Worm (Caenorhabditis elegans) whole organism, L4 larva: ENCODE results near the gene rpl-29.

Experiments used
- R02D3.7 ChIP-seq: fragments of 150-350 bp; sonication (generic microtip); optimal IDR thresholded peaks from 3 replicates; lab custom pipeline; 2014; ENCODE audit warnings: missing biosample characterization, missing genetic modification characterization
- T20F7.1 ChIP-seq: fragments of 200-800 bp; sonication (Bioruptor generic); optimal IDR thresholded peaks from 2 replicates; lab custom pipeline; 2018; ENCODE audit warnings: mild to moderate bottlenecking, missing genetic modification characterization, missing compliant biosample characterization
- Y105C5A.15 ChIP-seq: fragments of 200-800 bp; sonication (Bioruptor generic); IDR thresholded peaks from 2 replicates; pipeline ENCODE4 v1.3.6; 2022; ENCODE audit warnings: missing genetic modification characterization, missing compliant biosample characterization
- Y48G9A.11 ChIP-seq: fragments of 200-800 bp; sonication (Bioruptor generic); IDR thresholded peaks from 2 replicates; pipeline ENCODE4 v1.3.6; 2022; ENCODE audit warnings: missing genetic modification reagents, missing genetic modification characterization, missing compliant biosample characterization
- Y75B8A.6 ChIP-seq: fragments of 200-800 bp; sonication (Bioruptor generic); IDR thresholded peaks from 2 replicates; pipeline ENCODE4 v1.3.6; 2022; ENCODE audit warnings: missing genetic modification reagents, missing genetic modification characterization, missing compliant biosample characterization
- aha-1 ChIP-seq: fragments of 150-350 bp; peaks from one replicate; lab custom pipeline; 2014; ENCODE audit warnings: missing biosample characterization, missing genetic modification characterization
- ama-1 ChIP-seq: fragments of 150-350 bp; optimal IDR thresholded peaks from 2 replicates; lab custom pipeline; 2014; ENCODE audit warnings: inconsistent platforms, mixed read lengths
- attf-4 ChIP-seq: sonication (generic microtip); optimal IDR thresholded peaks from 3 replicates; lab custom pipeline; 2017; ENCODE audit warnings: missing biosample characterization, missing genetic modification characterization
- ctbp-1 ChIP-seq: fragments of 200-800 bp; sonication (Bioruptor generic); IDR thresholded peaks from 2 replicates; pipeline ENCODE4 v1.3.6; 2022; ENCODE audit warnings: missing genetic modification reagents, missing genetic modification characterization, missing compliant biosample characterization
- daf-16 ChIP-seq, 3 experiments: sonication (generic microtip); optimal IDR thresholded peaks; 2 replicates each; lab custom pipeline; 2016 to 2017; ENCODE audit warnings: missing genetic modification characterization in 3 of 3, missing genetic modification reagents in 3 of 3, mild to moderate bottlenecking in 2 of 3, missing compliant biosample characterization in 2 of 3, missing biosample characterization in 1 of 3, moderate library complexity in 1 of 3
- daf-8 ChIP-seq: fragments of 200-800 bp; sonication (Bioruptor generic); IDR thresholded peaks from 2 replicates; pipeline ENCODE4 v1.3.6; 2022; ENCODE audit warnings: missing genetic modification characterization, missing compliant biosample characterization
- dmd-6 ChIP-seq: fragments of 200-800 bp; sonication (Bioruptor generic); IDR thresholded peaks from 2 replicates; pipeline ENCODE4 v1.3.6; 2022; ENCODE audit warnings: missing genetic modification reagents, missing genetic modification characterization, missing compliant biosample characterization
- dmd-8 ChIP-seq: fragments of 200-800 bp; sonication (Bioruptor generic); IDR thresholded peaks from 2 replicates; pipeline ENCODE4 v1.3.6; 2022; ENCODE audit warnings: missing genetic modification characterization, missing compliant biosample characterization
- dpl-1 ChIP-seq: fragments of 150-350 bp; optimal IDR thresholded peaks from 2 replicates; lab custom pipeline; 2014; ENCODE audit warnings: missing biosample characterization, missing genetic modification reagents, missing genetic modification characterization
- fkh-10 ChIP-seq: fragments of 150-350 bp; optimal IDR thresholded peaks from 2 replicates; lab custom pipeline; 2014; ENCODE audit warnings: missing biosample characterization, missing genetic modification reagents, missing genetic modification characterization
- gei-8 ChIP-seq: fragments of 200-800 bp; sonication (Bioruptor generic); optimal IDR thresholded peaks from 2 replicates; lab custom pipeline; 2018; ENCODE audit warnings: mild to moderate bottlenecking, missing genetic modification characterization, missing compliant biosample characterization
- hlh-30 ChIP-seq: sonication (generic microtip); optimal IDR thresholded peaks from 2 replicates; lab custom pipeline; 2017; ENCODE audit warnings: antibody characterized with exemption, mild to moderate bottlenecking, missing genetic modification characterization, missing compliant biosample characterization; ENCODE audit not compliant: insufficient read depth
- hmg-1.1 ChIP-seq: fragments of 200-800 bp; sonication (Bioruptor generic); IDR thresholded peaks from 2 replicates; pipeline ENCODE4 v1.3.6; 2022; ENCODE audit warnings: missing genetic modification reagents, missing genetic modification characterization, missing compliant biosample characterization
- lin-1 ChIP-seq: fragments of 200-800 bp; sonication (Bioruptor generic); IDR thresholded peaks from 2 replicates; pipeline ENCODE4 v1.3.6; 2022; ENCODE audit warnings: missing genetic modification reagents, missing genetic modification characterization, missing compliant biosample characterization
- lin-13 ChIP-seq: fragments of 150-350 bp; optimal IDR thresholded peaks from 2 replicates; lab custom pipeline; 2014; ENCODE audit warnings: missing biosample characterization, missing genetic modification reagents, missing genetic modification characterization
- lin-29 ChIP-seq: fragments of 200-800 bp; sonication (Bioruptor generic); IDR thresholded peaks from 2 replicates; pipeline ENCODE4 v1.3.6; 2022; ENCODE audit warnings: missing genetic modification reagents, missing genetic modification characterization, missing compliant biosample characterization
- lir-3 ChIP-seq: sonication (generic microtip); optimal IDR thresholded peaks from 2 replicates; lab custom pipeline; 2016; ENCODE audit warnings: mild to moderate bottlenecking, missing genetic modification characterization, missing compliant biosample characterization
- lsy-2 ChIP-seq, 2 experiments: fragments of 150-350 bp in 1 of 2; sonication (generic microtip) in 1 of 2; optimal IDR thresholded peaks; 2 replicates each; lab custom pipeline; 2014 to 2017; ENCODE audit warnings: missing biosample characterization in 2 of 2, missing genetic modification characterization in 2 of 2
- madf-9 ChIP-seq: fragments of 200-800 bp; sonication (Bioruptor generic); conservative IDR thresholded peaks from 2 replicates; pipeline ENCODE4 v1.3.6; 2022; ENCODE audit warnings: missing genetic modification reagents, missing genetic modification characterization, missing compliant biosample characterization
- mdl-1 ChIP-seq, 2 experiments: fragments of 150-350 bp in 1 of 2; sonication (generic microtip) in 1 of 2; optimal IDR thresholded peaks; 2 replicates each; lab custom pipeline; 2014 to 2017; ENCODE audit warnings: missing biosample characterization in 2 of 2, missing genetic modification characterization in 2 of 2
- mep-1 ChIP-seq: fragments of 150-350 bp; sonication (generic microtip); optimal IDR thresholded peaks from 3 replicates; lab custom pipeline; 2014; ENCODE audit warnings: missing biosample characterization, missing genetic modification characterization
- mxl-2 ChIP-seq: fragments of 200-800 bp; sonication (Bioruptor generic); conservative IDR thresholded peaks from 2 replicates; pipeline ENCODE4 v1.3.6; 2022; ENCODE audit warnings: missing genetic modification reagents, missing genetic modification characterization, missing compliant biosample characterization
- nhr-102 ChIP-seq: sonication (generic microtip); optimal IDR thresholded peaks from 2 replicates; lab custom pipeline; 2016; ENCODE audit warnings: mild to moderate bottlenecking, missing genetic modification characterization, moderate library complexity, missing compliant biosample characterization
- nhr-111 ChIP-seq: fragments of 200-800 bp; sonication (Bioruptor generic); optimal IDR thresholded peaks from 2 replicates; lab custom pipeline; 2018; ENCODE audit warnings: mild to moderate bottlenecking, missing genetic modification characterization, missing compliant biosample characterization
- nhr-237 ChIP-seq: sonication (generic microtip); optimal IDR thresholded peaks from 2 replicates; lab custom pipeline; 2017; ENCODE audit warnings: missing biosample characterization, missing genetic modification characterization
- nhr-25 ChIP-seq: sonication (generic microtip); optimal IDR thresholded peaks from 2 replicates; lab custom pipeline; 2017; ENCODE audit warnings: missing genetic modification characterization, mild to moderate bottlenecking, missing compliant biosample characterization, antibody characterized with exemption, moderate library complexity, borderline replicate concordance; ENCODE audit not compliant: insufficient read depth
- nhr-28 ChIP-seq: fragments of 150-350 bp; optimal IDR thresholded peaks from 2 replicates; lab custom pipeline; 2014; ENCODE audit warnings: missing biosample characterization, missing genetic modification characterization
- nhr-42 ChIP-seq: fragments of 200-800 bp; sonication (Bioruptor generic); IDR thresholded peaks from 2 replicates; pipeline ENCODE4 v1.3.6; 2022; ENCODE audit warnings: missing genetic modification characterization, missing compliant biosample characterization
- nhr-77 ChIP-seq: fragments of 150-350 bp; optimal IDR thresholded peaks from 2 replicates; lab custom pipeline; 2014; ENCODE audit warnings: missing biosample characterization, missing genetic modification characterization
- set-16 ChIP-seq: fragments of 200-800 bp; sonication (Bioruptor generic); IDR thresholded peaks from 2 replicates; pipeline ENCODE4 v1.3.6; 2022; ENCODE audit warnings: missing genetic modification reagents, missing genetic modification characterization, missing compliant biosample characterization
- skn-1 ChIP-seq: fragments of 150-350 bp; optimal IDR thresholded peaks from 2 replicates; lab custom pipeline; 2014; ENCODE audit warnings: missing biosample characterization, missing genetic modification characterization
- snpc-1.2 ChIP-seq: fragments of 200-800 bp; sonication (Bioruptor generic); IDR thresholded peaks from 2 replicates; pipeline ENCODE4 v1.3.6; 2022; ENCODE audit warnings: missing genetic modification reagents, missing genetic modification characterization, missing compliant biosample characterization
- snpc-4 ChIP-seq: fragments of 150-350 bp; optimal IDR thresholded peaks from 2 replicates; lab custom pipeline; 2014; ENCODE audit warnings: missing biosample characterization, missing genetic modification characterization
- spr-3 ChIP-seq: fragments of 200-800 bp; sonication (Bioruptor generic); optimal IDR thresholded peaks from 2 replicates; lab custom pipeline; 2018; ENCODE audit warnings: mild to moderate bottlenecking, missing genetic modification characterization, missing compliant biosample characterization
- unc-62 ChIP-seq, 3 experiments: fragments of 150-350 bp in 1 of 3; sonication (generic microtip); optimal IDR thresholded peaks in 2 of 3; peaks in 1 of 3; 1 replicate in 1 of 3; 2 replicates in 2 of 3; lab custom pipeline; 2014 to 2017; ENCODE audit warnings: missing biosample characterization in 3 of 3, missing genetic modification characterization in 3 of 3, missing genetic modification reagents in 3 of 3, missing genotype in 1 of 3
- zfp-2 ChIP-seq: sonication (generic microtip); optimal IDR thresholded peaks from 2 replicates; lab custom pipeline; 2016; ENCODE audit warnings: mild to moderate bottlenecking, missing genetic modification characterization, missing compliant biosample characterization
- zip-2 ChIP-seq: fragments of 150-350 bp; optimal IDR thresholded peaks from 2 replicates; lab custom pipeline; 2014; ENCODE audit warnings: missing biosample characterization, missing genetic modification characterization
- ztf-7 ChIP-seq: fragments of 150-350 bp; optimal IDR thresholded peaks from 2 replicates; lab custom pipeline; 2014; ENCODE audit warnings: missing biosample characterization, missing genetic modification characterization

Gene rpl-29

DNA sequence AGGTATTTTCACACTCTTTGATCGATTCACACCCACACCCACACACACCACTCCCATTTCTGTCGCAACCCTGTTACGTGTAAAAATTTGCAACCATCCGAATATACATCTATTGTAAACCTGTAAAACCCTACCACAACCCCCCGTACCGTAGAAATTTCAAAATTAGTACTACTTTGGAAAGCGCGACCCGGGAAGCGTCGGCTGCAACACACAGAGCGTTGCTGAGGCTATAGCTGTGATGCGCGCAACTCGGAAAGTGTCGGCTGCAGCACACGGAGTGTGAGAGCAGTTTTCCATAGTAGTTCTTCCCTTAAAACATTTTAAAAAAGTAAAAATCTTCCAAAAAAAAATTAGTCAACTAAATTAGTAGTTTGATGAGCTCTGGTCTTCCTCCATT, 11.1 kb downstream of the rpl-29 start:
- TF ChIP-seq hmg-1.1 (GFP tag; lab: Robert Waterston, UW) (0 out of 2 replicates have a peak, but pooled peaks have one; percentile 28), lin-13 (GFP tag; lab: Kevin White, UChicago) (peak; percentile 59), snpc-4 (tag; lab: Kevin White, UChicago) (peak; percentile 82), ama-1 (lab: Kevin White, UChicago) (no peak), mep-1 (tag; lab: Kevin White, UChicago) (peak; percentile 37), lsy-2 (tag; optimal IDR thresholded peaks at IDR 0.05; lab: Kevin White, UChicago) (no peak), nhr-111 (GFP tag; lab: Kevin White, UChicago) (peak; percentile 42), Y48G9A.11 (GFP tag; lab: Robert Waterston, UW) (peak; percentile 70), unc-62 (GFP tag; optimal IDR thresholded peaks at IDR 0.05 in 1 of 2; lab: Kevin White, UChicago) (peak in 1 of 2 experiments; percentile 53), unc-62 (tag; optimal IDR thresholded peaks at IDR 0.05; lab: Kevin White, UChicago) (no peak), Y105C5A.15 (no peak), snpc-1.2 (GFP tag; lab: Robert Waterston, UW) (peak; percentile 66), daf-16 (GFP tag; optimal IDR thresholded peaks at IDR 0.05; lab: Kevin White, UChicago) (no peak), daf-16 (tag; optimal IDR thresholded peaks at IDR 0.05; lab: Kevin White, UChicago) (peak; percentile 13)

DNA sequence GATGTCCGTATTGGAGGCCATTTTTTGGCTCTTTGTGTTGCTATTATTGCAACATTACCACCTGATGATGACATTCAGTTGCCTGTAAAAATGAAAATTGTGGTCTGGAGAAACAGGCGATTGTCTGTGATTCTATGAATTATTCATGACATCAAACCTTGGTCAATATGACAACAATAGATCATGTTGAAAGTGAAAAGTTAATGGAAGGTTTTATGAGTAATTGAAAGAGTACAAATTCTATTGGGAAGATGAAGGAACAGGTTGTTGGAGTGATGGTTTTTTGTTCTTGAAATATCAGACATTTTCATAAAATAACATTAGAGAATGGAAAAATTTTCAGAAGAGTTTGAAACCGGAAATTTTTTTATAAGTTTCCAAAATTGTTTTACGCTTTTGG, 20.7 kb downstream of the rpl-29 start, which contains the start of gene Y37A1A.3:
TSS of gene Y37A1A.3 (minus strand) at position 101 of the 400 bp plus-strand sequence.
- TF ChIP-seq ztf-7 (tag; lab: Kevin White, UChicago) (no peak), fkh-10 (no peak), nhr-28 (tag; lab: Kevin White, UChicago) (no peak), lir-3 (tag; lab: Kevin White, UChicago) (no peak), zip-2 (tag; lab: Kevin White, UChicago) (no peak), R02D3.7 (no peak), dpl-1 (no peak), lin-1 (GFP tag; lab: Robert Waterston, UW) (no peak), nhr-102 (no peak), Y75B8A.6 (GFP tag; lab: Robert Waterston, UW) (no peak), mdl-1 (tag; optimal IDR thresholded peaks at IDR 0.05; lab: Kevin White, UChicago) (no peak), nhr-77 (no peak), nhr-25 (tag; lab: Kevin White, UChicago) (no peak), madf-9 (GFP tag; lab: Robert Waterston, UW) (no peak)
- TF ChIP-seq, all 104 proteins: peak for 0

DNA sequence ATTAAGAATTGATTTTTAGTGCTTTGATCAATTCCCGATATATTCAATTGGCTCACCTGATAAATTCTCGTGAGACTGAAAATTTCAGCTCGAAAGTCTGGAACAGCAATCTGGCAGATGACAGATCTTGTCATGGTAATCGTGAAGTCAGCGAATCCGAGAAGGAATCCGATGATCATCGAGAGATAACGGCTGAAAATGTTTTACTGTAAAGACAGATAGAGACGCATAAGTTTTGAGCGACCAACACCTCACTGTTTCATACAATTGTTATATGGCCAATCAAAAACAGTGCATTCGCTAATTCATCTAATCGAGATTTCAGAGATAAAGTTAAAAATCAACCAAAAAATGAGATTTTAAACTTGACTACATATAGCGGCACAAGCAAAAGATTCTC, 24.3 kb downstream of the rpl-29 start:
- TF ChIP-seq gei-8 (GFP tag; lab: Kevin White, UChicago): no peak
- TF ChIP-seq snpc-1.2 (GFP tag; lab: Robert Waterston, UW): peak; percentile 62
- TF ChIP-seq, all 104 proteins: peak for 1

DNA sequence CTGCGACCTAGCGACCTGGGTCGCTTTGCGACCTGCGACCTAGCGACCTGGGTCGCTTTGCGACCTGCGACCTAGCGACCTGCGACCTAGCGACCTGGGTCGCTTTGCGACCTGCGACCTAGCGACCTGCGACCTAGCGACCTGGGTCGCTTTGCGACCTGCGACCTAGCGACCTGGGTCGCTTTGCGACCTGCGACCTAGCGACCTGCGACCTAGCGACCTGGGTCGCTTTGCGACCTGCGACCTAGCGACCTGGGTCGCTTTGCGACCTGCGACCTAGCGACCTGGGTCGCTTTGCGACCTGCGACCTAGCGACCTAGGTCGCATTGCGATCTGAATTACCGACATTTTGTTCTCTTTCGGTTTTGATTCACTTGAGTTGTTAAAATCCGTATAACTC, 28.0 kb downstream of the rpl-29 start:
- TF ChIP-seq set-16 (GFP tag; lab: Robert Waterston, UW): peak; percentile 52; the same call in 1 of the 2 replicates

DNA sequence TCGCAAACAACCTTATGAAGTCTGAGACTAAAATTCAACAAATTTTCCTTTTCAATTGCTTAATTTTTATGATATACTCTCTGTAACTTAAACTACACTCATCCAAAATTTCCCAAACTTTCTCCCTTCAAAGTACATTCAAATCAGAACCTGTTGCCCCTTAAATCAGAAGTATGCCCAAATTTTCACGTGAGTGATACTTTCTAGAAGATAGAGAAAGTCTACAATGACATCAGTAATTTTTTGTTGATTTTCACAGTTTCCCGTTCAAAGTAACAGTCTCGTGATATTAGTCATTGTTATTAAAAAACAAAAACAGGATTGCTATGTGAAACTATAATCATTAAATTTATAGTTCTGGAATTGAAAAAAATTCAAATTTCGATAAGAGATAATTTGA, 28.9 kb downstream of the rpl-29 start:
- peak; percentile 5 for TF ChIP-seq mep-1 (tag; lab: Kevin White, UChicago)
- TF ChIP-seq spr-3: no peak
- TF ChIP-seq set-16 (GFP tag; lab: Robert Waterston, UW): no peak
- no peak for TF ChIP-seq lin-29 (GFP tag; lab: Robert Waterston, UW)
- peak; percentile 12 for TF ChIP-seq aha-1 (tag; lab: Kevin White, UChicago)
- no peak for TF ChIP-seq attf-4 (tag; lab: Kevin White, UChicago)
- peak; percentile 78 for TF ChIP-seq nhr-28 (tag; lab: Kevin White, UChicago)
- TF ChIP-seq lir-3 (tag; lab: Kevin White, UChicago): no peak
- no peak for TF ChIP-seq mxl-2 (GFP tag; lab: Robert Waterston, UW)
- TF ChIP-seq dmd-6: no peak
- no peak for TF ChIP-seq dmd-8 (GFP tag; lab: Robert Waterston, UW)
- no peak for TF ChIP-seq nhr-237
- no peak for TF ChIP-seq ctbp-1 (GFP tag; lab: Robert Waterston, UW)
- peak; percentile 75 for TF ChIP-seq hlh-30 (tag; lab: Kevin White, UChicago)
- TF ChIP-seq T20F7.1: no peak
- no peak for TF ChIP-seq daf-8 (GFP tag; lab: Robert Waterston, UW)
- TF ChIP-seq unc-62 (GFP tag; optimal IDR thresholded peaks at IDR 0.05 in 1 of 2; lab: Kevin White, UChicago): peak in 1 of 2 experiments; percentile 58
- TF ChIP-seq unc-62 (tag; optimal IDR thresholded peaks at IDR 0.05; lab: Kevin White, UChicago): no peak
- no peak for TF ChIP-seq skn-1
- no peak for TF ChIP-seq nhr-42
- no peak for TF ChIP-seq zfp-2
